Worm (Caenorhabditis elegans) whole organism, L2 larva: ENCODE results near the gene txt-10.

Source experiments
- C34F6.9 ChIP-seq: fragments of 150-350 bp; optimal IDR thresholded peaks from 2 replicates; lab custom pipeline; 2014; ENCODE audit warnings: missing biosample characterization, missing genetic modification characterization
- Y55F3AM.14 ChIP-seq: fragments of 200-800 bp; sonication (Bioruptor generic); optimal IDR thresholded peaks from 2 replicates; lab custom pipeline; 2018; ENCODE audit warnings: mild to moderate bottlenecking, missing genetic modification characterization, missing compliant biosample characterization
- alr-1 ChIP-seq: fragments of 150-350 bp; optimal IDR thresholded peaks from 2 replicates; lab custom pipeline; 2014; ENCODE audit warnings: missing biosample characterization, missing genetic modification characterization
- aly-2 ChIP-seq: fragments of 150-350 bp; optimal IDR thresholded peaks from 2 replicates; lab custom pipeline; 2014; ENCODE audit warnings: missing biosample characterization, missing genetic modification characterization
- blmp-1 ChIP-seq: sonication (generic microtip); optimal IDR thresholded peaks from 2 replicates; lab custom pipeline; 2017; ENCODE audit warnings: missing genetic modification characterization, mild to moderate bottlenecking, missing compliant biosample characterization, antibody characterized with exemption, moderate library complexity; ENCODE audit not compliant: insufficient read depth
- ceh-16 ChIP-seq: fragments of 150-350 bp; optimal IDR thresholded peaks from 2 replicates; lab custom pipeline; 2014; ENCODE audit warnings: missing biosample characterization, missing genetic modification characterization
- ceh-82 ChIP-seq: fragments of 150-350 bp; optimal IDR thresholded peaks from 2 replicates; lab custom pipeline; 2014; ENCODE audit warnings: missing biosample characterization, missing genetic modification characterization
- crh-2 ChIP-seq: sonication (generic microtip); optimal IDR thresholded peaks from 2 replicates; lab custom pipeline; 2017; ENCODE audit warnings: missing biosample characterization, missing genetic modification characterization
- egl-27 ChIP-seq: sonication (generic microtip); optimal IDR thresholded peaks from 3 replicates; lab custom pipeline; 2017; ENCODE audit warnings: missing biosample characterization, missing genetic modification reagents, missing genetic modification characterization
- fos-1 ChIP-seq: fragments of 150-350 bp; optimal IDR thresholded peaks from 2 replicates; lab custom pipeline; 2014; ENCODE audit warnings: missing biosample characterization, missing genetic modification characterization
- gmeb-1 ChIP-seq: fragments of 150-350 bp; optimal IDR thresholded peaks from 2 replicates; lab custom pipeline; 2014; ENCODE audit warnings: missing biosample characterization, missing genetic modification characterization
- lin-13 ChIP-seq: fragments of 150-350 bp; optimal IDR thresholded peaks from 2 replicates; lab custom pipeline; 2014; ENCODE audit warnings: missing biosample characterization, missing genetic modification reagents, missing genetic modification characterization
- lin-39 ChIP-seq: fragments of 150-350 bp; optimal IDR thresholded peaks from 2 replicates; lab custom pipeline; 2014; ENCODE audit warnings: missing biosample characterization, missing genetic modification reagents, missing genetic modification characterization
- mab-5 ChIP-seq: fragments of 150-350 bp; optimal IDR thresholded peaks from 2 replicates; lab custom pipeline; 2014; ENCODE audit warnings: missing biosample characterization, missing genetic modification characterization
- mbf-1 ChIP-seq: sonication (generic microtip); optimal IDR thresholded peaks from 2 replicates; lab custom pipeline; 2017; ENCODE audit warnings: missing biosample characterization, missing genetic modification characterization
- mdl-1 ChIP-seq, 2 experiments: fragments of 150-350 bp in 1 of 2; sonication (generic microtip) in 1 of 2; optimal IDR thresholded peaks; 2 replicates each; lab custom pipeline; 2017; ENCODE audit warnings: missing biosample characterization in 2 of 2, missing genetic modification characterization in 2 of 2
- nhr-12 ChIP-seq: fragments of 150-350 bp; optimal IDR thresholded peaks from 2 replicates; lab custom pipeline; 2014; ENCODE audit warnings: missing biosample characterization, missing genetic modification characterization
- nhr-129 ChIP-seq: fragments of 150-350 bp; optimal IDR thresholded peaks from 2 replicates; lab custom pipeline; 2014; ENCODE audit warnings: missing biosample characterization, missing genetic modification characterization
- nhr-21 ChIP-seq: fragments of 150-350 bp; optimal IDR thresholded peaks from 2 replicates; lab custom pipeline; 2014; ENCODE audit warnings: missing biosample characterization, missing genetic modification characterization
- nhr-23 ChIP-seq: fragments of 150-350 bp; optimal IDR thresholded peaks from 2 replicates; lab custom pipeline; 2014; ENCODE audit warnings: missing biosample characterization, missing genetic modification reagents, missing genetic modification characterization
- nhr-237 ChIP-seq: fragments of 150-350 bp; optimal IDR thresholded peaks from 2 replicates; lab custom pipeline; 2014; ENCODE audit warnings: missing biosample characterization, missing genetic modification characterization
- nhr-25 ChIP-seq: fragments of 150-350 bp; sonication (generic microtip); optimal IDR thresholded peaks from 3 replicates; lab custom pipeline; 2014; ENCODE audit warnings: missing biosample characterization, missing genetic modification characterization
- nhr-6 ChIP-seq: fragments of 150-350 bp; optimal IDR thresholded peaks from 2 replicates; lab custom pipeline; 2014; ENCODE audit warnings: missing biosample characterization, missing genetic modification characterization
- nhr-77 ChIP-seq: fragments of 150-350 bp; optimal IDR thresholded peaks from 2 replicates; lab custom pipeline; 2014; ENCODE audit warnings: missing biosample characterization, missing genetic modification characterization
- peb-1 ChIP-seq: fragments of 150-350 bp; optimal IDR thresholded peaks from 2 replicates; lab custom pipeline; 2014; ENCODE audit warnings: missing biosample characterization, missing genetic modification characterization
- sem-4 ChIP-seq: fragments of 150-350 bp; optimal IDR thresholded peaks from 2 replicates; lab custom pipeline; 2014; ENCODE audit warnings: missing biosample characterization, missing genetic modification reagents, missing genetic modification characterization
- sma-3 ChIP-seq: sonication (generic microtip); optimal IDR thresholded peaks from 2 replicates; lab custom pipeline; 2016; ENCODE audit warnings: missing genetic modification reagents, missing genetic modification characterization, missing compliant biosample characterization
- sma-9 ChIP-seq, 2 experiments: fragments of 150-350 bp in 1 of 2; sonication (generic microtip) in 1 of 2; optimal IDR thresholded peaks; 2 replicates each; lab custom pipeline; 2014 to 2016; ENCODE audit warnings: missing genetic modification characterization in 2 of 2, mild to moderate bottlenecking in 1 of 2, missing biosample characterization in 1 of 2, missing compliant biosample characterization in 1 of 2, missing genetic modification reagents in 1 of 2, moderate library complexity in 1 of 2
- snpc-4 ChIP-seq: fragments of 150-350 bp; optimal IDR thresholded peaks from 2 replicates; lab custom pipeline; 2014; ENCODE audit warnings: missing biosample characterization, missing genetic modification characterization
- unc-39 ChIP-seq: fragments of 150-350 bp; optimal IDR thresholded peaks from 2 replicates; lab custom pipeline; 2014; ENCODE audit warnings: missing biosample characterization, missing genetic modification characterization
- unc-55 ChIP-seq: fragments of 150-350 bp; sonication (generic microtip); optimal IDR thresholded peaks from 3 replicates; lab custom pipeline; 2014; ENCODE audit warnings: missing biosample characterization, missing genetic modification reagents, missing genetic modification characterization
- zag-1 ChIP-seq: fragments of 150-350 bp; optimal IDR thresholded peaks from 2 replicates; lab custom pipeline; 2014; ENCODE audit warnings: missing biosample characterization, missing genetic modification characterization
- ztf-11 ChIP-seq: sonication (generic microtip); optimal IDR thresholded peaks from 2 replicates; lab custom pipeline; 2017; ENCODE audit warnings: missing biosample characterization, missing genetic modification characterization
- ztf-4 ChIP-seq: fragments of 150-350 bp; optimal IDR thresholded peaks from 2 replicates; lab custom pipeline; 2014; ENCODE audit warnings: missing biosample characterization, missing genetic modification characterization

txt-10 gene

DNA sequence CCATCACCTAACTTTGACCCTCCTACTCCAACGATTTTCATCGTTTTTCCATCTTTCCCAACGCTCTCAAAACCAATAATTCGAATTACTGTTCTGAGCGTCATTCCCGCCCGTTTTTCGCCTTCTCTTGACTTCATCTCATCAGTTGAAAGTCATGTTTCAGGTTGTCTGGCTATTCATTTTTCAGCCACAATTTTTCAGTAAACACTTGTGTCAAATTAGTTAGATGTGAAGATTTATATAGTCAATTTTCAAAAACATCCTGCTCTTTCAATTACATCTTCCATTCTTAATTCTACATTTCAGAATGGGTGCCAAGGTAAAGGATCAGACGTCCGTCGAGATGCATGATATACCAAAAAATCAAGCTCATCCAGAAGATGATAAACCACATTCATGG is 40.0 kb upstream of the txt-10 start, which contains the start of gene del-6:
Gene del-6 (plus strand): TSS at position 301 of the 400 bp plus-strand sequence.
- TF ChIP-seq nhr-77 (tag; lab: Kevin White, UChicago) (no peak), C34F6.9 (tag; lab: Kevin White, UChicago) (no peak), sma-3 (no peak), mbf-1 (tag; lab: Kevin White, UChicago) (no peak), alr-1 (tag; lab: Kevin White, UChicago) (no peak), aly-2 (tag; lab: Kevin White, UChicago) (no peak), nhr-129 (tag; lab: Kevin White, UChicago) (no peak), nhr-21 (tag; lab: Kevin White, UChicago) (no peak), ztf-11 (tag; lab: Kevin White, UChicago) (no peak), peb-1 (no peak), lin-39 (no peak), nhr-237 (tag; lab: Kevin White, UChicago) (no peak), sem-4 (tag; lab: Kevin White, UChicago) (no peak), snpc-4 (no peak), lin-13 (GFP tag; lab: Kevin White, UChicago) (no peak), nhr-6 (tag; lab: Kevin White, UChicago) (no peak), mdl-1 (tag; optimal IDR thresholded peaks at IDR 0.05; lab: Kevin White, UChicago) (no peak)

DNA sequence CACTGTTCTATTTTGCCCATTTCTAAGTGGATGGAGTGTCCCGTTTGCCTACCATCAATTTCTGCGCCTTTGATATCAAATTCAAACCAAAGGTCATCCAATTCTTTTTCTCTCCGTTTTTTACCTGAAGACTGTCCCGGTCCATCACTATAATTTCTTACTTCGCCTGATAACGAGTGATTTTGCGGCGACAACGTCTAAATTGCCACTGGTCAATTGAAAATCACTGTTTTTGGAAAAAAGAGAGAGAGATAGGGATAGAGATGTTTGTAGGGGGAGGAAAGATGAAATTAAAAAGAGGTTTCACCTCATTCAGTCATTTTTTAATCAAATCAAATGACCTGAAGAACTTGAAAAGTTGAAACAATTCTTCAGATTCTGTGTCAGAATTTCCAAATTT is 38.9 kb upstream of the txt-10 start:
- TF ChIP-seq sma-3 (peak; percentile 21), lin-13 (GFP tag; lab: Kevin White, UChicago) (no peak)

DNA sequence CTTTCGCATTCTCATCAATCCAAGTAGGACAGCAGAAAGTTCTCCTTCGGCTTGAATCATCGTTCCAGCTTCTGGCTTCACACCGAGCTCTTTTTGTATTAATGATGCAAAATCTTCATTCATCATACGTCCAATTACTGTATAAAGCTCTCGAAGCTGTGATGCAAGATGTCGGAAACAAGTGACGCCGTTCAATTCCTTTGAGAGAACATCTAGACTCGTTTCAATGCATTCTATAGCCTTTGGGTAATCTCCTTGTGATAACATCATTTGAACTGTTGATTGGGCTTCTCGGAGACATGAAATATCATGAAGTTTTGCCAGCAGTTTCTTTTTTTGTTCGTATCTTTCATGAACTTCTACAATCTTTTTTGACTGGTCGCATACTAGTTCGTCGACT is 35.9 kb upstream of the txt-10 start:
- TF ChIP-seq mab-5 (no peak), nhr-21 (tag; lab: Kevin White, UChicago) (no peak), nhr-23 (tag; lab: Kevin White, UChicago) (no peak), nhr-12 (tag; lab: Kevin White, UChicago) (no peak), ceh-82 (tag; lab: Kevin White, UChicago) (no peak), egl-27 (no peak), lin-13 (GFP tag; lab: Kevin White, UChicago) (no peak), zag-1 (tag; lab: Kevin White, UChicago) (no peak), unc-55 (GFP tag; lab: Kevin White, UChicago) (no peak), Y55F3AM.14 (GFP tag; lab: Kevin White, UChicago) (no peak)

DNA sequence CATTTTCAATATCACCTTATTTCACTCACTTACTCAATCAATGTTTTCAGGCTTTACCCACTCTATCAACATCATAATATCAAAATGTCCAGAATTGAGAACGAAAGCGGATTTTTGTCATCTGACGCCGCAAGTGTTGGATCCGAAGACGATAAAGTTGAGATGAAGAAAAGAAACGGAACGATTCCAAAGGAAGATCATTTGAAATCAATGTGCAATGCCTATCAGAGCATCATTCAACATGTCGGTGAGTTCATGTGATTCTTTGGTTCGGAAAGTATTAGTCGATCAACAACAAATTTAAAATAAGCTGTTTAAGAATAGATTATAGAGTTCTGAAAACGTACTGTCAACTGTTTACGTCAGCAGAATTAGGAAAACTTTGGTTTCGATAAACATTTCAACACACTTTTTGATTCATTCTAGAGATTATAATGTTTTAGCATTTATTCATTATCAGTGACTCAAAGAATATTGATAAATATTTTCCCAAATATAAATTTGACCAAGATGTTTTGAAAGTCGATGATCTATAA is 32.3 kb upstream of the txt-10 start, which contains the start of gene cat-4:
Gene cat-4 (plus strand): TSS at position 51 of the 536 bp plus-strand sequence.
- TF ChIP-seq gmeb-1 (peak; percentile 19), sma-9 (GFP tag; optimal IDR thresholded peaks at IDR 0.05; lab: Kevin White, UChicago) (peak; percentile 50), sma-9 (tag; optimal IDR thresholded peaks at IDR 0.05; lab: Kevin White, UChicago) (no peak), blmp-1 (no peak)

DNA sequence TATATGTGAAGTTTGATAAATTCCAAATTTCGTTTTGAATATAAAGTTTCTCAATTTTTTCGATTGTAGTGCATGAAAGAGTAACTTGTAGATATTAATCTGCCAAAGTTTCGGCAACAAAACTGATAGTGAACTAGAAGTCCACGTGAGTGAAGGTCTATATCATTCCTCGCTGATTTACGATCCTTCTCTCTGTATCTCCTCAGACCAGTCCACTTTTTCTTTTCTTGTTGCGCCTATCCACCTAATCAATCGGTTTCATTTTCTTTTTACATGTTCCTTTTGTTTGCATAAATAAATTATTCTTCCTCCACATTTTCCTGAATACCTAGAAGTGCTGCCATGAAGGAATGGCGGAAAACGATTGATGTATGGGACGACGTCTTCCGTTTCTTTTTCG is 31.5 kb upstream of the txt-10 start:
- peak; percentile 17 for TF ChIP-seq blmp-1
- TF ChIP-seq nhr-237 (tag; lab: Kevin White, UChicago) = no peak
- TF ChIP-seq sma-9 (GFP tag; optimal IDR thresholded peaks at IDR 0.05; lab: Kevin White, UChicago) = no peak
- no peak for TF ChIP-seq sma-9 (tag; optimal IDR thresholded peaks at IDR 0.05; lab: Kevin White, UChicago)
- no peak for TF ChIP-seq fos-1 (tag; lab: Kevin White, UChicago)

DNA sequence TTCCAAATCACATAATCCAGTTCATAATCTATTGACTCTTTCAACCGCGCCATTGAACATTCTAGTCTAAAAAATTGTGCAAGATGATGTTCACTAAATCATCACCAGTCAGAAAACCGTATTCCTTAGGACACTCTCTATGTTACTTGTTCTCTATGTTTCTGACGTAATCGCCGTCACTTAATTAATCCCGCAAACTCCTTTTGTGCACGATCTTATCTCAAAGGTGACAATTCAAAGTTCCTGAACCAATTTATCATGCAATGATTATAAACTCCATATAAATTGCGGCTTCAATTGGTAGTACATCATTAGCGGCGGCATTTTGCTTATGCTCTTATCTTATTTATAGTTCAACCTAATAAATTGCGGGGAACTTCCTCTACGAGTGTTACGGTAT is 30.2 kb upstream of the txt-10 start:
- TF ChIP-seq ceh-16 (tag; lab: Kevin White, UChicago) = no peak
- no peak for TF ChIP-seq ceh-82 (tag; lab: Kevin White, UChicago)
- TF ChIP-seq zag-1 (tag; lab: Kevin White, UChicago) = no peak
- TF ChIP-seq unc-39 (tag; lab: Kevin White, UChicago) = no peak
- no peak for TF ChIP-seq blmp-1
- no peak for TF ChIP-seq unc-55 (GFP tag; lab: Kevin White, UChicago)
- no peak for TF ChIP-seq nhr-237 (tag; lab: Kevin White, UChicago)
- TF ChIP-seq nhr-25 = no peak
- no peak for TF ChIP-seq ztf-4 (tag; lab: Kevin White, UChicago)
- no peak for TF ChIP-seq fos-1 (tag; lab: Kevin White, UChicago)
- TF ChIP-seq nhr-21 (tag; lab: Kevin White, UChicago) = no peak
- no peak for TF ChIP-seq crh-2 (tag; lab: Kevin White, UChicago)
- TF ChIP-seq, all 48 proteins: peak for 0
